Fruit fly (Drosophila melanogaster) Kc167 (cell line): Measurements from ENCODE around the gene CG11698.

ENCODE experiments used
- Myc ChIP-seq: fragments of >200 bp; optimal IDR thresholded peaks from 2 replicates; lab custom pipeline; 2017; ENCODE audit warnings: missing external identifiers
- Sin3A ChIP-seq: fragments of >200 bp; optimal IDR thresholded peaks from 2 replicates; lab custom pipeline; 2018; ENCODE audit warnings: missing external identifiers
- insv ChIP-seq: fragments of >200 bp; optimal IDR thresholded peaks from 3 replicates; lab custom pipeline; 2018; ENCODE audit warnings: missing external identifiers

DNA sequence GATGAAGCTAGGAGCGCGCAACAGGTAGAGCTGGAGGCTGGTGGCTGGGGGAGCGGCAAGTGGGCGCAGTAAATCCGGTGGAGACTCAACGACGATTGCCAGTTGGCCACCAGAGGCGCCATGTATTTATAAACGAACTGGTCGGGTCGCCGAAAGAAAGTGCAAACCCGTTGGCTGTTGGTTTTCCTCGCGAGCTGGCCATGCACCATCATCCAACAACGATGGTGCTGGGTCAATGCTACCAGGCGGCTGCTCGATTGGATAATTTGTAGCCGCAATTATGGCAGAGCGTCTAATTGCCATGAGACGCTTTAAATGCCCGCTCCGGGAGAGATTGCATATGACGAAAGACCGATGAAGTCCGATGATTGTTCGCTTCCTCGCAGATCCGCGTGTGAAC, 1.3 kb upstream of the CG11698 start, which contains the start of gene CG11693:
- TF ChIP-seq Sin3A (lab: Kevin White, UChicago) (no peak), Myc (no peak), insv (lab: Kevin White, UChicago) (no peak)
